Worm (Caenorhabditis elegans) whole organism, L3 larva: Measurements from ENCODE around the gene zyg-8.

ENCODE experiments used
- ceh-82 ChIP-seq: fragments of 150-350 bp; optimal IDR thresholded peaks from 2 replicates; lab custom pipeline; 2014; ENCODE audit warnings: missing biosample characterization, missing genetic modification characterization
- nfya-1 ChIP-seq: sonication (generic microtip); optimal IDR thresholded peaks from 2 replicates; lab custom pipeline; 2017; ENCODE audit warnings: missing genetic modification characterization, mild to moderate bottlenecking, missing compliant biosample characterization, antibody characterized with exemption, moderate library complexity; ENCODE audit not compliant: insufficient read depth

- no peak for TF ChIP-seq nfya-1 (tag; lab: Kevin White, UChicago)
- no peak for TF ChIP-seq ceh-82 (tag; lab: Kevin White, UChicago)
Measured at ce11 chrIII:12030669-12031068, 30.8 kb upstream of the zyg-8 start, which contains the start of gene Y79H2A.2.
